Fruit fly (Drosophila melanogaster) whole organism, prepupa: ENCODE results near the gene CG17242.
A peak's percentile ranks its signal among the peaks of the same experiment; 100 is the strongest.

ENCODE experiments used
- Blimp-1 ChIP-seq: fragments of 200-800 bp; sonication (Bioruptor generic); optimal IDR thresholded peaks from 3 replicates; lab custom pipeline; 2017; ENCODE audit warnings: missing biosample characterization, missing genetic modification characterization, mild to moderate bottlenecking, moderate library complexity, missing genetic modification reagents
- CG10669 ChIP-seq: fragments of 200-800 bp; sonication (Bioruptor generic); optimal IDR thresholded peaks from 3 replicates; lab custom pipeline; 2018; ENCODE audit warnings: missing biosample characterization, mild to moderate bottlenecking, missing genetic modification characterization, moderate library complexity
- CG11294 ChIP-seq: fragments of 200-800 bp; sonication (Bioruptor generic); IDR thresholded peaks from 2 replicates; pipeline ENCODE4 v1.3.6; 2022; ENCODE audit warnings: missing biosample characterization, missing genetic modification characterization
- CG11762 ChIP-seq: fragments of 200-800 bp; sonication (Bioruptor generic); optimal IDR thresholded peaks from 3 replicates; lab custom pipeline; 2016; ENCODE audit warnings: missing biosample characterization, missing genetic modification characterization; ENCODE audit not compliant: insufficient read depth
- CG11902 ChIP-seq: fragments of 200-800 bp; sonication (Bioruptor generic); optimal IDR thresholded peaks from 3 replicates; lab custom pipeline; 2016; ENCODE audit warnings: missing biosample characterization, missing genetic modification characterization
- CG15336 ChIP-seq: fragments of 200-800 bp; sonication (Bioruptor generic); IDR thresholded peaks from 2 replicates; pipeline ENCODE4 v1.3.6; 2022; ENCODE audit warnings: missing biosample characterization, missing genetic modification characterization
- CG1621 ChIP-seq: fragments of 200-800 bp; sonication (Bioruptor generic); optimal IDR thresholded peaks from 3 replicates; lab custom pipeline; 2018; ENCODE audit warnings: missing biosample characterization, mild to moderate bottlenecking, missing genetic modification characterization
- CG16779 ChIP-seq: fragments of 200-800 bp; sonication (Bioruptor generic); optimal IDR thresholded peaks from 3 replicates; lab custom pipeline; 2017; ENCODE audit warnings: missing biosample characterization, mild to moderate bottlenecking, missing genetic modification characterization
- CG3032 ChIP-seq: fragments of 200-800 bp; optimal IDR thresholded peaks from 2 replicates; lab custom pipeline; 2019; ENCODE audit warnings: missing biosample characterization, mild to moderate bottlenecking, missing genetic modification characterization, moderate library complexity
- CG31627 ChIP-seq: fragments of 200-800 bp; sonication (Bioruptor generic); optimal IDR thresholded peaks from 3 replicates; lab custom pipeline; 2016; ENCODE audit warnings: missing biosample characterization, missing genetic modification characterization
- CG32006 ChIP-seq: fragments of 200-800 bp; sonication (Bioruptor generic); optimal IDR thresholded peaks from 3 replicates; lab custom pipeline; 2017; ENCODE audit warnings: missing biosample characterization, mild to moderate bottlenecking, missing genetic modification characterization
- CG3919 ChIP-seq: fragments of 200-800 bp; sonication (Bioruptor generic); optimal IDR thresholded peaks from 3 replicates; lab custom pipeline; 2016; ENCODE audit warnings: missing biosample characterization, missing genetic modification characterization
- CG6163 ChIP-seq: fragments of 200-800 bp; sonication (Bioruptor generic); IDR thresholded peaks from 3 replicates; pipeline ENCODE4 v1.3.6; 2022; ENCODE audit warnings: missing biosample characterization, missing genetic modification characterization
- CG6276 ChIP-seq: fragments of 200-800 bp; sonication (Bioruptor generic); optimal IDR thresholded peaks from 2 replicates; lab custom pipeline; 2017; ENCODE audit warnings: missing biosample characterization, mild to moderate bottlenecking, missing genetic modification characterization
- CG6792 ChIP-seq: fragments of 200-800 bp; sonication (Bioruptor generic); optimal IDR thresholded peaks from 3 replicates; lab custom pipeline; 2016; ENCODE audit warnings: missing biosample characterization, missing genetic modification characterization
- CG6808 ChIP-seq: fragments of 200-800 bp; sonication (Bioruptor generic); optimal IDR thresholded peaks from 3 replicates; lab custom pipeline; 2017; ENCODE audit warnings: missing biosample characterization, missing genetic modification characterization, mild to moderate bottlenecking, moderate library complexity, missing genetic modification reagents
- CG7368 ChIP-seq: fragments of 200-800 bp; sonication (Bioruptor generic); optimal IDR thresholded peaks from 3 replicates; lab custom pipeline; 2016; ENCODE audit warnings: missing biosample characterization, missing genetic modification characterization
- Eip75B ChIP-seq: fragments of 200-800 bp; sonication (Bioruptor generic); optimal IDR thresholded peaks from 3 replicates; lab custom pipeline; 2016; ENCODE audit warnings: missing biosample characterization, missing genetic modification characterization
- Eip78C ChIP-seq: fragments of 200-800 bp; sonication (Bioruptor generic); peaks from one replicate; lab custom pipeline; 2016; ENCODE audit warnings: missing biosample characterization, missing genetic modification characterization
- Eip93F ChIP-seq: fragments of 200-800 bp; sonication (Bioruptor generic); optimal IDR thresholded peaks from 2 replicates; lab custom pipeline; 2016; ENCODE audit warnings: missing biosample characterization, mild to moderate bottlenecking, missing genetic modification characterization
- Ets21C ChIP-seq: fragments of 200-800 bp; sonication (Bioruptor generic); optimal IDR thresholded peaks from 3 replicates; lab custom pipeline; 2016; ENCODE audit warnings: missing biosample characterization, missing genetic modification characterization
- Hr38 ChIP-seq: sonication (Bioruptor generic); optimal IDR thresholded peaks from 2 replicates; lab custom pipeline; 2016; ENCODE audit warnings: missing biosample characterization, missing genetic modification characterization
- Lpt ChIP-seq: fragments of 200-800 bp; sonication (Bioruptor generic); optimal IDR thresholded peaks from 3 replicates; lab custom pipeline; 2016; ENCODE audit warnings: missing biosample characterization, missing genetic modification characterization
- Met ChIP-seq: fragments of 200-800 bp; sonication (Bioruptor generic); optimal IDR thresholded peaks from 3 replicates; lab custom pipeline; 2016; ENCODE audit warnings: missing biosample characterization, missing genetic modification characterization
- Sox102F ChIP-seq: fragments of 200-800 bp; sonication (Bioruptor generic); optimal IDR thresholded peaks from 2 replicates; lab custom pipeline; 2016; ENCODE audit warnings: missing biosample characterization, mild to moderate bottlenecking, missing genetic modification characterization
- Sox15 ChIP-seq: fragments of 200-800 bp; sonication (Bioruptor generic); optimal IDR thresholded peaks from 3 replicates; lab custom pipeline; 2016; ENCODE audit warnings: missing biosample characterization, missing genetic modification characterization
- achi ChIP-seq: fragments of 200-800 bp; sonication (Bioruptor generic); optimal IDR thresholded peaks from 3 replicates; lab custom pipeline; 2016; ENCODE audit warnings: missing biosample characterization, missing genetic modification characterization
- cyc ChIP-seq: fragments of 200-800 bp; sonication (Bioruptor generic); optimal IDR thresholded peaks from 3 replicates; lab custom pipeline; 2016; ENCODE audit warnings: missing biosample characterization, missing genetic modification characterization
- dac ChIP-seq: fragments of 200-800 bp; sonication (Bioruptor generic); optimal IDR thresholded peaks from 2 replicates; lab custom pipeline; 2017; ENCODE audit warnings: missing biosample characterization, mild to moderate bottlenecking, missing genetic modification characterization
- dsx ChIP-seq: fragments of 200-800 bp; optimal IDR thresholded peaks from 3 replicates; lab custom pipeline; 2019; ENCODE audit warnings: missing biosample characterization, mild to moderate bottlenecking, missing genetic modification characterization, moderate library complexity; ENCODE audit not compliant: poor library complexity, severe bottlenecking
- eg ChIP-seq: fragments of 200-800 bp; sonication (Bioruptor generic); IDR thresholded peaks from 3 replicates; pipeline ENCODE4 v1.3.6; 2022; ENCODE audit warnings: missing biosample characterization, missing genetic modification characterization
- net ChIP-seq: fragments of 200-800 bp; sonication (Bioruptor generic); optimal IDR thresholded peaks from 3 replicates; lab custom pipeline; 2016; ENCODE audit warnings: missing biosample characterization, missing genetic modification characterization
- pdm3 ChIP-seq: fragments of 200-800 bp; sonication (Bioruptor generic); optimal IDR thresholded peaks from 3 replicates; lab custom pipeline; 2016; ENCODE audit warnings: missing biosample characterization, missing genetic modification characterization
- salr ChIP-seq, 2 experiments: fragments of 200-800 bp; sonication (Bioruptor generic); optimal IDR thresholded peaks; 3 replicates each; lab custom pipeline; 2016 to 2018; ENCODE audit warnings: missing biosample characterization in 2 of 2, missing genetic modification characterization in 2 of 2, mild to moderate bottlenecking in 1 of 2
- spab ChIP-seq: fragments of 200-800 bp; sonication (Bioruptor generic); optimal IDR thresholded peaks from 2 replicates; lab custom pipeline; 2017; ENCODE audit warnings: missing biosample characterization, mild to moderate bottlenecking, missing genetic modification characterization, missing genetic modification reagents
- svp ChIP-seq: fragments of 200-800 bp; sonication (Bioruptor generic); peaks from one replicate; lab custom pipeline; 2016; ENCODE audit warnings: missing biosample characterization, missing genetic modification characterization
- topi ChIP-seq: fragments of 200-800 bp; sonication (Bioruptor generic); optimal IDR thresholded peaks from 3 replicates; lab custom pipeline; 2016; ENCODE audit warnings: missing biosample characterization, missing genetic modification characterization
- vri ChIP-seq: fragments of 200-800 bp; sonication (Bioruptor generic); optimal IDR thresholded peaks from 3 replicates; lab custom pipeline; 2016; ENCODE audit warnings: missing biosample characterization, mild to moderate bottlenecking, missing genetic modification characterization

Gene CG17242

dm6 chr2L:2249578-2249977 is 19.4 kb downstream of the CG17242 start (continued):
- TF ChIP-seq net (GFP tag; lab: Kevin White, UChicago) (no peak), CG1621 (tag; lab: Kevin White, UChicago) (no peak), CG6792 (GFP tag; lab: Kevin White, UChicago) (no peak), svp (GFP tag; lab: Kevin White, UChicago) (no peak), Lpt (no peak), CG31627 (GFP tag; lab: Kevin White, UChicago) (peak; percentile 14), CG16779 (tag; lab: Kevin White, UChicago) (no peak), Sox15 (GFP tag; lab: Kevin White, UChicago) (no peak), CG3032 (tag; lab: Kevin White, UChicago) (no peak), Blimp-1 (no peak), topi (GFP tag; lab: Kevin White, UChicago) (no peak), Ets21C (no peak), dac (no peak), Hr38 (GFP tag; lab: Kevin White, UChicago) (peak; percentile 16), Sox102F (GFP tag; lab: Kevin White, UChicago) (no peak), CG15336 (no peak), achi (no peak), cyc (no peak), CG6808 (GFP tag; lab: Kevin White, UChicago) (peak; percentile 9), eg (GFP tag; lab: Robert Waterston, UW) (0 out of 3 replicates have a peak, but pooled peaks have one; percentile 25), Met (GFP tag; lab: Kevin White, UChicago) (no peak), Eip75B (GFP tag; lab: Kevin White, UChicago) (peak; percentile 9), CG32006 (GFP tag; lab: Kevin White, UChicago) (peak; percentile 17), CG11294 (GFP tag; lab: Robert Waterston, UW) (no peak), dsx (GFP tag; lab: Kevin White, UChicago) (no peak)
- TF ChIP-seq, all 60 proteins: peak for 16

- TF ChIP-seq Eip78C (GFP tag; lab: Kevin White, UChicago) = no peak
- no peak for TF ChIP-seq pdm3
- no peak for TF ChIP-seq CG3032 (tag; lab: Kevin White, UChicago)
- TF ChIP-seq spab (GFP tag; lab: Kevin White, UChicago) = no peak
- no peak for TF ChIP-seq Blimp-1
- TF ChIP-seq svp (GFP tag; lab: Kevin White, UChicago) = no peak
- no peak for TF ChIP-seq dac
- TF ChIP-seq CG11902 (GFP tag; lab: Kevin White, UChicago) = no peak
- no peak for TF ChIP-seq CG11762 (GFP tag; lab: Kevin White, UChicago)
- TF ChIP-seq CG11294 (GFP tag; lab: Robert Waterston, UW) = no peak
- no peak for TF ChIP-seq CG10669 (GFP tag; lab: Kevin White, UChicago)
- TF ChIP-seq CG6276 (GFP tag; lab: Kevin White, UChicago) = no peak
- no peak for TF ChIP-seq CG6792 (GFP tag; lab: Kevin White, UChicago)
- TF ChIP-seq Eip75B (GFP tag; lab: Kevin White, UChicago) = no peak
- TF ChIP-seq Met (GFP tag; lab: Kevin White, UChicago) = no peak
Observed at dm6 chr2L:2242783-2243182, 26.2 kb downstream of the CG17242 start.

dm6 chr2L:2242139-2242538 is 26.8 kb downstream of the CG17242 start, which contains the start of gene CG4267:
Gene CG4267, plus strand, starts transcription at chr2L:2242378.
- TF ChIP-seq svp (GFP tag; lab: Kevin White, UChicago) (peak; percentile 93), Eip93F (no peak), CG7368 (GFP tag; lab: Kevin White, UChicago) (no peak), Eip78C (GFP tag; lab: Kevin White, UChicago) (peak; percentile 64), eg (GFP tag; lab: Robert Waterston, UW) (0 out of 3 replicates have a peak, but pooled peaks have one; percentile 25), dsx (GFP tag; lab: Kevin White, UChicago) (no peak), CG16779 (tag; lab: Kevin White, UChicago) (no peak), CG6163 (GFP tag; lab: Robert Waterston, UW) (peak; percentile 44; the same call in 1 of the 3 replicates), Eip75B (GFP tag; lab: Kevin White, UChicago) (no peak)

- no peak for TF ChIP-seq vri (GFP tag; lab: Kevin White, UChicago)
- TF ChIP-seq CG6808 (GFP tag; lab: Kevin White, UChicago) = no peak
- TF ChIP-seq topi (GFP tag; lab: Kevin White, UChicago) = no peak
- no peak for TF ChIP-seq CG3919 (GFP tag; lab: Kevin White, UChicago)
- TF ChIP-seq salr (GFP tag; optimal IDR thresholded peaks at IDR 0.05; lab: Kevin White, UChicago) = no peak
- no peak for TF ChIP-seq Eip93F
- TF ChIP-seq CG3032 (tag; lab: Kevin White, UChicago) = no peak
Observed at dm6 chr2L:2240493-2240892, 28.4 kb downstream of the CG17242 start, which contains the start of gene Tengl1. Gene Tengl1, minus strand, starts transcription at chr2L:2240593.
